Worm (Caenorhabditis elegans) whole organism, L4/young adult: ENCODE measurements around the gene C54H2.4.

Source experiments
- W03F9.2 ChIP-seq: fragments of 150-350 bp; optimal IDR thresholded peaks from 2 replicates; lab custom pipeline; 2014; ENCODE audit warnings: missing biosample characterization, missing genetic modification characterization
- dao-5 ChIP-seq: sonication (generic microtip); optimal IDR thresholded peaks from 2 replicates; lab custom pipeline; 2016; ENCODE audit warnings: missing genotype, missing genetic modification characterization, moderate library complexity, missing compliant biosample characterization
- him-1 ChIP-seq: sonication (generic microtip); optimal IDR thresholded peaks from 2 replicates; lab custom pipeline; 2016; ENCODE audit warnings: missing genotype, missing genetic modification reagents, missing genetic modification characterization, missing compliant biosample characterization

C54H2.4 gene

ce11 chrX:5770648-5771047 lies at the start of gene C54H2.4:
C54H2.4 (minus strand) TSS chrX:5770748.
- TF ChIP-seq dao-5 (tag; lab: Kevin White, UChicago) (no peak), W03F9.2 (tag; lab: Kevin White, UChicago) (no peak), him-1 (tag; lab: Kevin White, UChicago) (no peak)

- TF ChIP-seq him-1 (tag; lab: Kevin White, UChicago) (peak; percentile 66), dao-5 (tag; lab: Kevin White, UChicago) (no peak), W03F9.2 (tag; lab: Kevin White, UChicago) (no peak)
These were observed 49.3 kb upstream of the C54H2.4 start for ce11 chrX:5819702-5820470.

- no peak for TF ChIP-seq him-1 (tag; lab: Kevin White, UChicago)
- no peak for TF ChIP-seq W03F9.2 (tag; lab: Kevin White, UChicago)
- no peak for TF ChIP-seq dao-5 (tag; lab: Kevin White, UChicago)
These were observed 47.6 kb upstream of the C54H2.4 start for ce11 chrX:5818176-5818575.

DNA sequence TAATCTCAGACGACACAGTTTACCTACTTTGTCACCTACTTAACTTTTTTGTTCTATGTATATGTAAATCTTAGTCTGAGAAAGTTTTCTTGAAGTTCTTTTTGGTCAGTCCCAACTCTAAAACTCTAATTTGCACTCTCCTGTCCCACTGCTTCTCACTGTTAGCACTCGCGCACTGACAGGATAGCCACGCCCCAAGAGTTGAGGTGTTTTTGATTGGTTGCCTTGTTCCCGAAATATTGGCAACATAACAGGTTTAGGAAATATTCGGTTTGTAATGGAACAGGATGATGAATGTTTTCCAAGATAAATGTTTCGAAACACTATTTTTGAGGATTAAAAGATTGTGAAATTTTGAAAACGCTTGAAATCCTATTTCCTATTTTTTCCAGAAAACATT lies 46.5 kb upstream of the C54H2.4 start:
- TF ChIP-seq dao-5 (tag; lab: Kevin White, UChicago) (no peak), W03F9.2 (tag; lab: Kevin White, UChicago) (no peak), him-1 (tag; lab: Kevin White, UChicago) (no peak)

DNA sequence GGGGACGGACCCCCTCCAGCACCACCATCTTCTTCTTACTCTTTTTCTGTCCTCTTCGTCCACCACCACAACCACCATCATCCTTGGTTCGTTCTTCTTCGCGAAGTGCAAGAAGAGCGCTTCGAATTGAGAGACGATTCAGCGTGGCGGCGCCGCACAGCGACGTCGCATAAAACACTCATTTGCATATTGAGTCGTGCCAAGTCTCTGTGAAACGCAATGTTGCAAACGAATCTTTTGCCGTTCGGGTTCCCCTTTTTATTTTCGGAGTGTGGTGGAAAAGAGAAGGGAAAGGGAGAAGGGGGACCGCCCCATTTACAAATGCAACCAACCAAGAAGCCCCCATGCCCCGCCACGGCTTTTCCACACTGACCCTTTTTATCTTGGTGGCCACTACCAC lies 45.8 kb upstream of the C54H2.4 start:
- no peak for TF ChIP-seq dao-5 (tag; lab: Kevin White, UChicago)
- TF ChIP-seq him-1 (tag; lab: Kevin White, UChicago) = peak; percentile 27

DNA sequence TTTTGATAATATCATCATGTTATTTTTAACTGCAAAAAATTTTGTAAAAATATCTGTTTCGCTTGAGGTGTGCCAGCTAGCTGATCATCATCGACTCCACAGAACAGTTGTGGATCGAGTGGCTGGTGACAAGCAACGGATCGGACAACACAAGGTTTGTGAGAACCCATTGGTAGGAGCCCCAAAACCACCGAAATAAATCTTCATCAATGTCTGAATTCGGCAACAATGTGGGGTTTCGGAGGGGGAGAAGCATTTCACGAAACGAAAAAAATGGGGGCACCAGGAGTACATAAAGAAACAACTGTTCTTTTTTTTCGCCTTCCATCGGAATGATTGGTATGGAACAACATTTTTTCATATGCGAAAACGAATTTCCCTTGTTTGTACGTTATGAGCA lies 44.8 kb upstream of the C54H2.4 start:
- TF ChIP-seq him-1 (tag; lab: Kevin White, UChicago) = no peak
- no peak for TF ChIP-seq W03F9.2 (tag; lab: Kevin White, UChicago)
- no peak for TF ChIP-seq dao-5 (tag; lab: Kevin White, UChicago)

- TF ChIP-seq him-1 (tag; lab: Kevin White, UChicago) = no peak
- no peak for TF ChIP-seq W03F9.2 (tag; lab: Kevin White, UChicago)
- no peak for TF ChIP-seq dao-5 (tag; lab: Kevin White, UChicago)
These were observed 43.8 kb upstream of the C54H2.4 start for ce11 chrX:5814342-5814741.

- TF ChIP-seq W03F9.2 (tag; lab: Kevin White, UChicago) (no peak), him-1 (tag; lab: Kevin White, UChicago) (no peak), dao-5 (tag; lab: Kevin White, UChicago) (no peak)
These were observed 42.5 kb upstream of the C54H2.4 start for ce11 chrX:5813030-5813429.

ce11 chrX:5811997-5812562 lies 41.5 kb upstream of the C54H2.4 start:
- no peak for TF ChIP-seq dao-5 (tag; lab: Kevin White, UChicago)
- TF ChIP-seq him-1 (tag; lab: Kevin White, UChicago) = no peak
- TF ChIP-seq W03F9.2 (tag; lab: Kevin White, UChicago) = no peak

DNA sequence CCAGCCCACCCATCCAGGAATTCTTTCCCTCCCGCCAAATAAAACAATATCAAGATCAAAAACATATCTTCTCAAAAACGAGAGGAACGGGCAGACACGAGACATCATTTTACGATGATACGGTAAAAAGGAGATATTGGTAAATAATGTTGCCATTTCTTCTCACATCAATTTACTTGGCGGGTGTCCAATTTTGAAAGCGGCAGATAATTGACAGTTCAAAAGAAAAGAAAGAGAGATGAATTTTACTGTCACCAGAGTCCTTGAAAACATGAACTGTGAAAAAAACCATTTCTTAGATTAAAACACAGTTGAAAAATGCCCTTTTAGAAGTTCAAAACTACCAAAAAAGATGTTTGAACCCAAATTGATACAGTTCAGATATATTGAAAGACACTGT lies 40.1 kb upstream of the C54H2.4 start:
- TF ChIP-seq him-1 (tag; lab: Kevin White, UChicago) = no peak
- TF ChIP-seq W03F9.2 (tag; lab: Kevin White, UChicago) = no peak
- TF ChIP-seq dao-5 (tag; lab: Kevin White, UChicago) = no peak

- TF ChIP-seq him-1 (tag; lab: Kevin White, UChicago) (no peak), dao-5 (tag; lab: Kevin White, UChicago) (no peak), W03F9.2 (tag; lab: Kevin White, UChicago) (no peak)
These were observed 35.4 kb upstream of the C54H2.4 start, which contains the start of gene F13D11.3 for ce11 chrX:5805872-5806472. F13D11.3 (minus strand) TSS chrX:5805922.

ce11 chrX:5803492-5803891 lies 32.9 kb upstream of the C54H2.4 start:
- TF ChIP-seq dao-5 (tag; lab: Kevin White, UChicago) = no peak
- TF ChIP-seq him-1 (tag; lab: Kevin White, UChicago) = no peak
- no peak for TF ChIP-seq W03F9.2 (tag; lab: Kevin White, UChicago)

DNA sequence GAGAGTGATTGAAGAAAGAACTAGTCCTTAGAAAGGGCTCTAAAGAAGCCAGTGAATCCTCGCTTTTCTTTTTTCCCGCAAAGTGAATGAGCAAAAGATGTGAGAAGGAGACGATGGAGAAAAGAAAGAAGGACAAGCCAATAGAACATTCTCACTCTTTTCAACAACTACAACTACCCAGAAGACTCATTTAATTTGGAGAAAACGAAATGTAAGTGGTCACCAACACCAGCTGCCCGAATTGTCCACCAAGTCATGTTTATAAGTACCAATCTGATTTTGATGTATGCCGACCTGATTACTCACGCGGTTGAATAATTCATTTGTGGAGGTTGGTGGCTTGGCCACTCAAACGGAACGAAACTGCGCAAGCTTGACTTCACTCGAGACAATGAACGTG lies 32.0 kb upstream of the C54H2.4 start:
- TF ChIP-seq W03F9.2 (tag; lab: Kevin White, UChicago) = no peak
- no peak for TF ChIP-seq dao-5 (tag; lab: Kevin White, UChicago)
- TF ChIP-seq him-1 (tag; lab: Kevin White, UChicago) = no peak
